Worm (Caenorhabditis elegans): Measurements from ENCODE around the gene rdy-2.
A peak's percentile ranks its signal among the peaks of the same experiment; 100 is the strongest.

rdy-2 gene

ce11 chrV:13566967-13567366 is 33.8 kb downstream of the rdy-2 start (continued):
- no peak for TF ChIP-seq nhr-28 (tag; optimal IDR thresholded peaks at IDR 0.05)
- no peak for TF ChIP-seq lin-13 (GFP tag; optimal IDR thresholded peaks at IDR 0.05)
- TF ChIP-seq daf-19 (GFP tag; conservative IDR thresholded peaks at IDR 0.05): no peak
- no peak for TF ChIP-seq daf-16 (GFP tag; optimal IDR thresholded peaks at IDR 0.05)
- TF ChIP-seq daf-16 (tag; optimal IDR thresholded peaks at IDR 0.05): peak; percentile 25

ce11 chrV:13565781-13566180 is 35.0 kb downstream of the rdy-2 start, which contains the start of gene slrp-1:
Gene slrp-1, plus strand, starts transcription at chrV:13565863.
- TF ChIP-seq duxl-1 (tag; optimal IDR thresholded peaks at IDR 0.05; ENCODE audit: poor library complexity) (no peak), hmg-1.1 (GFP tag; IDR thresholded peaks at IDR 0.05) (no peak), T20F7.1 (GFP tag; optimal IDR thresholded peaks at IDR 0.05) (no peak), Y48G9A.11 (GFP tag; IDR thresholded peaks at IDR 0.05) (0 out of 2 replicates have a peak, but pooled peaks have one; percentile 58), cey-2 (tag; optimal IDR thresholded peaks at IDR 0.05; ENCODE audit: borderline replicate concordance, insufficient read depth) (no peak), snpc-1.2 (GFP tag; IDR thresholded peaks at IDR 0.05) (no peak)

ce11 chrV:13565197-13565596 is 35.6 kb downstream of the rdy-2 start:
- TF ChIP-seq hlh-30 (tag; optimal IDR thresholded peaks at IDR 0.05; ENCODE audit: insufficient read depth) (peak; percentile 99), D1046.2 (GFP tag; IDR thresholded peaks at IDR 0.05) (no peak), mdt-29 (GFP tag; IDR thresholded peaks at IDR 0.05) (peak; percentile 83), nhr-76 (tag; optimal IDR thresholded peaks at IDR 0.05) (peak; percentile 70), T20F7.1 (GFP tag; optimal IDR thresholded peaks at IDR 0.05) (peak; percentile 83), mxl-3 (GFP tag; optimal IDR thresholded peaks at IDR 0.05) (peak; percentile 75), lin-29 (GFP tag; IDR thresholded peaks at IDR 0.05) (no peak), ztf-7 (tag; optimal IDR thresholded peaks at IDR 0.05) (peak; percentile 81), Y75B8A.6 (GFP tag; IDR thresholded peaks at IDR 0.05) (no peak), lin-39 (tag; optimal IDR thresholded peaks at IDR 0.05) (no peak), daf-16 (GFP tag; optimal IDR thresholded peaks at IDR 0.05) (peak in 1 of 2 experiments; percentile 33), daf-16 (tag; optimal IDR thresholded peaks at IDR 0.05) (peak; percentile 69), nhr-41 (GFP tag; IDR thresholded peaks at IDR 0.05) (peak; percentile 80; the same call in 1 of the 2 replicates), hif-1 (tag; optimal IDR thresholded peaks at IDR 0.05) (peak; percentile 10 to 72), cey-2 (tag; optimal IDR thresholded peaks at IDR 0.05; ENCODE audit: borderline replicate concordance, insufficient read depth) (peak; percentile 17), nhr-42 (GFP tag; IDR thresholded peaks at IDR 0.05) (0 out of 2 replicates have a peak, but pooled peaks have one; percentile 65), daf-12 (tag; optimal IDR thresholded peaks at IDR 0.05) (no peak), zfp-2 (tag; optimal IDR thresholded peaks at IDR 0.05) (no peak), spr-3 (GFP tag; optimal IDR thresholded peaks at IDR 0.05) (peak; percentile 8), snpc-1.2 (GFP tag; IDR thresholded peaks at IDR 0.05) (no peak), nhr-77 (tag; optimal IDR thresholded peaks at IDR 0.05) (peak; percentile 89), F44E2.7 (GFP tag; IDR thresholded peaks at IDR 0.05) (no peak), Y5F2A.4 (GFP tag; optimal IDR thresholded peaks at IDR 0.05) (no peak), mxl-2 (GFP tag; conservative IDR thresholded peaks at IDR 0.05) (no peak), set-16 (GFP tag; IDR thresholded peaks at IDR 0.05) (no peak), nhr-48 (tag; optimal IDR thresholded peaks at IDR 0.05) (peak; percentile 93), duxl-1 (tag; optimal IDR thresholded peaks at IDR 0.05; ENCODE audit: poor library complexity) (peak; percentile 70), zip-2 (tag; optimal IDR thresholded peaks at IDR 0.05) (no peak), ceh-20 (GFP tag; IDR thresholded peaks at IDR 0.05) (peak; percentile 68), tag-97 (GFP tag; IDR thresholded peaks at IDR 0.05) (no peak), hlh-11 (tag; optimal IDR thresholded peaks at IDR 0.05) (peak; percentile 97), madf-9 (GFP tag; conservative IDR thresholded peaks at IDR 0.05) (no peak), daf-8 (GFP tag; IDR thresholded peaks at IDR 0.05) (no peak), nhr-102 (tag; optimal IDR thresholded peaks at IDR 0.05) (peak; percentile 83), ztf-11 (tag; optimal IDR thresholded peaks at IDR 0.05) (no peak), mdl-1 (tag; optimal IDR thresholded peaks at IDR 0.05) (peak in 1 of 2 experiments; percentile 72), rbr-2 (tag; optimal IDR thresholded peaks at IDR 0.05) (peak; percentile 78), R02D3.7 (tag; optimal IDR thresholded peaks at IDR 0.05) (no peak), F49E8.2 (tag; optimal IDR thresholded peaks at IDR 0.05; ENCODE audit: borderline replicate concordance) (no peak), lin-38 (GFP tag; IDR thresholded peaks at IDR 0.05) (peak; percentile 95), lin-1 (GFP tag; IDR thresholded peaks at IDR 0.05) (peak; percentile 54; the same call in 1 of the 2 replicates)
